Fruit fly (Drosophila melanogaster): ENCODE measurements around the gene Abcd3.

dm6 chrX:19750626-19751149 lies at the start of gene Abcd3:
- TF ChIP-seq tj (GFP tag; optimal IDR thresholded peaks at IDR 0.05) (peak; percentile 57), CG5204 (GFP tag; optimal IDR thresholded peaks at IDR 0.05) (no peak), bab1 (GFP tag; optimal IDR thresholded peaks at IDR 0.05) (peak; percentile 79), cic (GFP tag; optimal IDR thresholded peaks at IDR 0.05) (peak; percentile 86), CG11617 (GFP tag; optimal IDR thresholded peaks at IDR 0.05) (peak; percentile 62), kay (GFP tag; ENCODE audit: borderline replicate concordance) (no peak), CG1620 (GFP tag; optimal IDR thresholded peaks at IDR 0.05) (peak; percentile 0), Mnt (GFP tag; optimal IDR thresholded peaks at IDR 0.05) (peak; percentile 91), CG14711 (tag; optimal IDR thresholded peaks at IDR 0.05) (peak; percentile 59)

All from whole organism, adult.